Worm (Caenorhabditis elegans): ENCODE data around the gene smg-8.

smg-8 gene

DNA sequence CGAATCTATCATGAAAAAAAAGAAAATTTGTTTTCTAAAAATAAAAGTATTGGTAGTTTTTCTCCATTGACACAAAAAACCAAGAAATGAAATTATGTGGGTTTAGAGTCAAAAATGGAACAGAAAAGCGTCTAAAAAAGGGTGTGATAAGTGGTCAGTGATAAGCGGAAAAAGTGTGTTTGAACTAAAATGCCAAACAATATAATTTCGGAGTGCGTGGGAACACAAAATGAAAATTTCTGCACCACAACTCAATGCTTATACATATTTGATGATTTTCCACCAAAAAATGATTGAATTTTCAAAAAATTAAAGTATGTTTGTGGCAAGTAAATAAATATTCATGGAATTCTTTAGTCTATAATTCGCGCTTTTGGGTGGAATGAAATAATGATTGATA, 25.8 kb upstream of the smg-8 start:
- TF ChIP-seq W03F9.2 (tag; optimal IDR thresholded peaks at IDR 0.05): no peak
- no peak for TF ChIP-seq dao-5 (tag; optimal IDR thresholded peaks at IDR 0.05)
- TF ChIP-seq him-1 (tag; optimal IDR thresholded peaks at IDR 0.05): no peak

ce11 chrII:14416988-14417387, 24.2 kb upstream of the smg-8 start:
- TF ChIP-seq dao-5 (tag; optimal IDR thresholded peaks at IDR 0.05): no peak
- TF ChIP-seq W03F9.2 (tag; optimal IDR thresholded peaks at IDR 0.05): no peak
- no peak for TF ChIP-seq him-1 (tag; optimal IDR thresholded peaks at IDR 0.05)

DNA sequence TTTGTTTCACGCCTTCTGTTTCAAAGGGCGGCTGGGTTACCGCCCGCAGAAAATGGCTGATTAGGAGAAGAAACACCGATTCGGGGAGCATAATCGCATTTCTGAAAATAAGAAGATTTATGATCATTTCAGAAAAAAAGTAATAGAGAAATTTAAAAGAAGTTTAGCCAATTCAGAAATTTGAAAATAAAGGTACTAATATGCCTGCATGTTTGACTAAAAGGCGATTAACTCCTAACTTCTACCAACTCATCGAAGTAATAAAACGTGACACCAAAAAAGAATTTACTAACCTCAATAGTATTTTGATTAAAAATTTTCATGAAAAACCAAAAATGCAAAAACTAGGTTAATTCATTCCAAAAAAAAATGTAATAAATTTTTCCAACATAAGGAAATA, 16.4 kb upstream of the smg-8 start, which contains the start of gene plx-2:
plx-2 (minus strand) TSS at position 101 of the 400 bp plus-strand sequence.
- TF ChIP-seq dao-5 (tag; optimal IDR thresholded peaks at IDR 0.05): no peak
- TF ChIP-seq W03F9.2 (tag; optimal IDR thresholded peaks at IDR 0.05): no peak
- TF ChIP-seq him-1 (tag; optimal IDR thresholded peaks at IDR 0.05): no peak

ce11 chrII:14427714-14428113, 13.5 kb upstream of the smg-8 start:
- TF ChIP-seq dao-5 (tag; optimal IDR thresholded peaks at IDR 0.05) (no peak), W03F9.2 (tag; optimal IDR thresholded peaks at IDR 0.05) (no peak), him-1 (tag; optimal IDR thresholded peaks at IDR 0.05) (no peak)

DNA sequence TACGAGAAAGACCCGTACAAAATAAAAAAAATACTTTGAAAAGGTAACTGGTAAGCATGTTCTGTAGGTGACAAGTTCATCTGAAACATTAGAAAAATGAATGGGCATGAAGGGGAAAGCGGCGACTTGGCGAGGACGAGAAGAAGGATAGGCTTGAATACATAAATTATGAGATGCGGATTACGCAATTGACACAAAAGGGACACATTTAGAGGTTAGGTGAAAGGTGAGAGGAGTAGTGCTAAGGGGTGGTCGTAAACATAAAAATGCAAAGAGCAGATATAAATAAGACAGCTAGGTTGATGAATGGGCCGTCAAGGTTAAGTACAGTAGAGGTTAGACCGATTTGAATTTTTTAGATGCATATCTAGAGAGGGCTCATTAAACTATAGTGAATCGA, 12.4 kb upstream of the smg-8 start:
- TF ChIP-seq him-1 (tag; optimal IDR thresholded peaks at IDR 0.05) (no peak), dao-5 (tag; optimal IDR thresholded peaks at IDR 0.05) (no peak), W03F9.2 (tag; optimal IDR thresholded peaks at IDR 0.05) (no peak)

DNA sequence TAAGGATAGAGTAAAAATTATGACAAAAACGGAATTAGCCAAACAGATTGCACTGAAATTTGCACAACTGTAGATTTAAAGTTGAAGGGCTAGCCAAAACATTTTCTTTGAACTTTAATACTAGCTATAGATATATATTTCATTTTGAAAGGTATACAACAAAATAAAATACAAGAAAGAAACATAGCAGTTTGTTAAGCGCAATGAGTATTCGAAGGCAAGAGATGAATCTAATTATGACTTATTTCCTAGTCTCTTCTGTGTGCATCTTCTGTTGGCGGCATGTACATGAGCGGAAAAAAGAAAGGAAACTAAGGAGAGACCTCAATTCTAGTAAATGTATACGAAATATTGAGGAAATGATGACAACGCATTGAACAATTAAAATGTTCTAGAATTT, 9.1 kb upstream of the smg-8 start:
- no peak for TF ChIP-seq W03F9.2 (tag; optimal IDR thresholded peaks at IDR 0.05)
- TF ChIP-seq dao-5 (tag; optimal IDR thresholded peaks at IDR 0.05): no peak
- TF ChIP-seq him-1 (tag; optimal IDR thresholded peaks at IDR 0.05): no peak

DNA sequence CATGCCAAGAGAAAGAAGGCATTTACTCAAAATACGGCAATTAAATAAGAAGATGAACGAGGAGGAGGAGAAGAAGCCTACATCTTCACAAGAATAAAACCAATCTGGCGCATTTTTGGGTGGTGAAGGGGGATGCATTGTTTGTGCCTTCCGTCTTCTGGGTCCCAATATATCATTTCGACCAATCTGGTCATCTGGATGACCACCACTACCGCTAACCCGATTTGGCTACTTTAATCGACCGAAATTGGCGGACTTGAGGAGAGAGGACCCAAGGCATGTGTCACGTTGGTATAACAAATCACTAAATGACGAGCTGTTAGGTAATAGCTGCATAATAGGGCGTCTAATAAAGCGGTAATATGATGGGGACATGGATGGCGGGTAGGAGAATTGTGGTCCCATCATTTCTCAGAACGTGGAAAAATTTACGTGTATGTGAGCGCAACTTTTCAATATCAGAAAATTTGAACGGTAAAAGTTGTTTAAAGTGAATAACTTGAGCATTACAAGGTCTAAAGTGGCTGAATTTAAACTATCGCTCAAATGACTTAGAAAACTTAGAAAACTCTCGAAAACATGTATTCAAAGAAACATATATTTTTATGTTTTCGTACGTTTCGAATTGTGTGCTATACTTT, 7.4 kb upstream of the smg-8 start:
- no peak for TF ChIP-seq W03F9.2 (tag; optimal IDR thresholded peaks at IDR 0.05)
- no peak for TF ChIP-seq him-1 (tag; optimal IDR thresholded peaks at IDR 0.05)
- no peak for TF ChIP-seq dao-5 (tag; optimal IDR thresholded peaks at IDR 0.05)

DNA sequence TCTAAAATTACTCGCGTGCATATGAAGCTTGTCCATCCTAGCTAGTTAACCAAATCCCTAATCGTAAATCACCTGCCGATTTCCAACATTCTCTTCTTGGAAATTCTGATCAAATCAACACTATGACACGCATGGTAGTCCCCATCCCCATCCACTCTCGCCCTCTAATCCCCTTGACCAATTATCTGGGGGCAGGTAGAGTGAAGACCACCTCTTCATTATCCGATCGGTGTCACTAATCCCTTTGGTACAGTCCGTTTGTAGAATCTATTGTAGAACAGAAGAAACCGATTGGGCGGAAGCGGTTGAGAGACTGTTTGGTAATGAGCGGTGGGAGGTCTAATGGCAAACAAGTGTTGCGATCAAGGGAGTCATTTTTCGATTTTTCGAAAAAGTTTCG, 4.1 kb upstream of the smg-8 start:
- no peak for TF ChIP-seq dao-5 (tag; optimal IDR thresholded peaks at IDR 0.05)
- TF ChIP-seq W03F9.2 (tag; optimal IDR thresholded peaks at IDR 0.05): no peak
- TF ChIP-seq him-1 (tag; optimal IDR thresholded peaks at IDR 0.05): no peak

- TF ChIP-seq dao-5 (tag; optimal IDR thresholded peaks at IDR 0.05) (no peak), W03F9.2 (tag; optimal IDR thresholded peaks at IDR 0.05) (peak; percentile 67)
Measured at ce11 chrII:14437922-14438458, 3.2 kb upstream of the smg-8 start, which contains the start of gene K04B12.2. TSS of gene K04B12.2 (minus strand) at chrII:14437972.

DNA sequence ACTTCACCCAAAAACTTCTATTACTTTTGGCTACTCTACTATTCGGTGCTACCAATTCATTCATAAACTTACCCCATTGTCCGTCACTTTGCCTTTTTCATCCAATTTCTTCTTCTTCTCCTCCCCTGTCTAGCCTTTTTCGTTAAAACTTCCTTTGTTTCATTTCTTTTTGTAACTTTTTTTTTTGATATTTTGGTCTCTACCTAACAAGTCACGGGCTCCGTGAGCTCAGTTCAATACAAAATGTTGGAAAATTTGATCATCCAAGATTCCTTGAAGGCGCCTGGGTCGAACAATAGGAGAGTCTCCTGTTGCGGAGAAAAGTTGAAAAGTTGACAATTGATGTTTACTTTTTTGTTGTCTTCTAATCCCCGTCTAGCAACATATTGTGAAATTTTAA, 10.7 kb downstream of the smg-8 start:
- TF ChIP-seq him-1 (tag; optimal IDR thresholded peaks at IDR 0.05): no peak
- no peak for TF ChIP-seq W03F9.2 (tag; optimal IDR thresholded peaks at IDR 0.05)
- TF ChIP-seq dao-5 (tag; optimal IDR thresholded peaks at IDR 0.05): no peak

DNA sequence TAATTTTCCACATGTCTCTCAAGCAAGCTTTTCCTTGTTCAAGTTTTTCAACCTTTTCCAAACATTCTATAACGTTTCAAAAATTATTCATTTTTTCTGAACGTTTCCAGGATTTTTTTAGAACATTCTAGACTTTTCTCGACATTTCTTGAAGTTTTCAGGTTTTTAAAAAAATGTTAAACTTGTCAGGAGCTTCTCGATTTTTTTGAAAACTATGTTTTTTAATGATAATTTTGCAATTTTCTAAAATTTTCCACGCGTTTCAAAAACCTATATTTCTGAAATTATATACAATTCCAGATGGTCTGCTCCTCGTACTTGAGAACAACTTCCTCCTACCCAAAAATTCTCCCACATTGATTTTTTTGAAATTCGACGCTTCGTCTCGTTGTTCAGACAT, 14.1 kb downstream of the smg-8 start, which contains the start of gene dmsr-6:
dmsr-6 (plus strand) TSS at position 301 of the 400 bp plus-strand sequence.
- TF ChIP-seq him-1 (tag; optimal IDR thresholded peaks at IDR 0.05) (no peak), dao-5 (tag; optimal IDR thresholded peaks at IDR 0.05) (no peak), W03F9.2 (tag; optimal IDR thresholded peaks at IDR 0.05) (no peak)

- TF ChIP-seq W03F9.2 (tag; optimal IDR thresholded peaks at IDR 0.05) (no peak), him-1 (tag; optimal IDR thresholded peaks at IDR 0.05) (no peak), dao-5 (tag; optimal IDR thresholded peaks at IDR 0.05) (no peak)
Measured at ce11 chrII:14470020-14470419, 28.8 kb downstream of the smg-8 start.

DNA sequence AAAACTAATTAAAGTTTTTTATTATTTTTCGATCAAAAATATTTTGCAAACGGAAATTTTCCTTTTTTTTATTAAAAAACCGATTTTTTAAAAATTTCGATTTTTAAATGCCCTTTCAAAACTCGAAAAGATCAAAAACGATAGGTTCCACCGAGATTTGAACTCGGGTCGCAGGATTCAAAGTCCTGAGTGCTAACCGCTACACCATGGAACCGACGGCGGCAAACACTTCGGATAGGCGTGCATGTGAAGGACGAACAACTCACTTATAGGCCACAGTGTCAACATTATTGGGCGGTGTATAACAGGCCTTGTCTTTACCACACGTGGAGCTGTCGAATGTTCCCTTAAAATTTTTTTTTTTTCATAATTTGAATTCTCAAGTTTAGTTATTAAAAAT, 33.5 kb downstream of the smg-8 start:
- no peak for TF ChIP-seq W03F9.2 (tag; optimal IDR thresholded peaks at IDR 0.05)

DNA sequence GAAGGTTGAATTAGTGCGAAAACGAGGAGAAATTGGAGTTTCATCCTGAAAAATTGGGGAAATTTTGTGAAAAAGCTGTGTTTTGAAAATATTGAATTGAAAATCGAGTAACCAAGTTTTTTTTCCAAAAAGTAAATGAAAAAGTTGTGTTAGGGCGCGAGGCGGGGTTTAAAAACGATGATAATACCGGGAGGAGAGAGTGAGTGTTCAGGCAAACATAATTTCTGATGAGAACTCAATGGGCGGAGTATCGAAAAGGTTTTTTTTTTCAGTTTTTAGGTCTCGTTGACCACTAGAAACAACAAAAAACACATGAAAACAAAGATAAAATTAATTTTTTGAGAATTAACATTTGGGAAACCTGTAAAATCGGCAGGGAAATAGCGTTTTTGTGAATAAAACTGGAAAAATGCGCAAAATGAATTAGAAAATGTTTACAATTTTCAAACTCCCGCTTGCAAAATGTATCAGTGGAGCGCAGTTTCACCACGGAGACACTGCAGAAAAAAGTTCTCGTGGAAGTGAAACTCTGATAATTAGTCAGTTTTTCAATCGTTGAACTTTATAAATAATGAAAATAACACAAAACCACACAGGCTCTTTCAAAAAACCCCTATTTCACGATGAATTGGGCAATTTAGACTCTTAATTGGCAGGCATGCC, 38.5 kb downstream of the smg-8 start, which contains the start of gene C13B4.1:
C13B4.1 (minus strand) TSS at position 51 of the 663 bp plus-strand sequence.
- TF ChIP-seq W03F9.2 (tag; optimal IDR thresholded peaks at IDR 0.05) (no peak), him-1 (tag; optimal IDR thresholded peaks at IDR 0.05) (no peak), dao-5 (tag; optimal IDR thresholded peaks at IDR 0.05) (no peak)
